Worm (Caenorhabditis elegans) whole organism, young adult: ENCODE measurements around the gene aakg-5.
A peak's percentile ranks its signal among the peaks of the same experiment; 100 is the strongest.

Experiments
- B0035.1 ChIP-seq: sonication (generic microtip); optimal IDR thresholded peaks from 2 replicates; lab custom pipeline; 2016; ENCODE audit warnings: missing genetic modification characterization, mild to moderate bottlenecking, missing compliant biosample characterization, missing genotype, missing genetic modification reagents
- B0336.3 ChIP-seq: fragments of 200-800 bp; sonication (Bioruptor generic); IDR thresholded peaks from 2 replicates; pipeline ENCODE4 v1.3.6; 2022; ENCODE audit warnings: missing genetic modification characterization, missing compliant biosample characterization
- C17E4.6 ChIP-seq: fragments of 200-800 bp; sonication (Bioruptor generic); IDR thresholded peaks from 2 replicates; pipeline ENCODE4 v1.3.6; 2022; ENCODE audit warnings: missing genetic modification reagents, missing genetic modification characterization, missing compliant biosample characterization
- T26A5.8 ChIP-seq: sonication (generic microtip); optimal IDR thresholded peaks from 2 replicates; lab custom pipeline; 2016; ENCODE audit warnings: missing genetic modification characterization, missing compliant biosample characterization
- Y53F4B.3 ChIP-seq: fragments of 200-800 bp; sonication (Bioruptor generic); IDR thresholded peaks from 2 replicates; pipeline ENCODE4 v1.3.6; 2022; ENCODE audit warnings: missing genetic modification reagents, missing genetic modification characterization, missing compliant biosample characterization
- Y67H2A.10 ChIP-seq: fragments of 200-800 bp; sonication (Bioruptor generic); conservative IDR thresholded peaks from 2 replicates; pipeline ENCODE4 v1.3.6; 2022; ENCODE audit warnings: missing genetic modification reagents, missing genetic modification characterization, missing compliant biosample characterization
- Y79H2A.3 ChIP-seq: fragments of 200-800 bp; sonication (Bioruptor generic); conservative IDR thresholded peaks from 2 replicates; pipeline ENCODE4 v1.3.6; 2022; ENCODE audit warnings: missing genetic modification reagents, missing genetic modification characterization, missing compliant biosample characterization
- ZK185.1 ChIP-seq: sonication (generic microtip); optimal IDR thresholded peaks from 2 replicates; lab custom pipeline; 2016; ENCODE audit warnings: mild to moderate bottlenecking, missing genetic modification characterization, missing compliant biosample characterization; ENCODE audit not compliant: poor library complexity, severe bottlenecking
- ama-1 ChIP-seq, 3 experiments: fragments of 150-350 bp in 1 of 3; sonication (generic microtip) in 2 of 3; optimal IDR thresholded peaks; 2 replicates each; lab custom pipeline; 2014 to 2018; ENCODE audit warnings: missing biosample characterization in 2 of 3, missing genetic modification characterization in 2 of 3, missing genetic modification reagents in 2 of 3
- aptf-2 ChIP-seq: fragments of 200-800 bp; sonication (Bioruptor generic); conservative IDR thresholded peaks from 2 replicates; pipeline ENCODE4 v1.3.6; 2022; ENCODE audit warnings: missing genetic modification reagents, missing genetic modification characterization, missing compliant biosample characterization
- aptf-3 ChIP-seq: fragments of 200-800 bp; sonication (Bioruptor generic); IDR thresholded peaks from 2 replicates; pipeline ENCODE4 v1.3.6; 2022; ENCODE audit warnings: missing genetic modification characterization, missing compliant biosample characterization
- atf-7 ChIP-seq: sonication (generic microtip); optimal IDR thresholded peaks from 2 replicates; lab custom pipeline; 2017; ENCODE audit warnings: mild to moderate bottlenecking, missing genetic modification characterization, missing compliant biosample characterization
- cebp-1 ChIP-seq, 2 experiments: fragments of 200-800 bp in 1 of 2; sonication (Bioruptor generic) in 1 of 2; sonication (generic microtip) in 1 of 2; IDR thresholded peaks in 1 of 2; optimal IDR thresholded peaks in 1 of 2; 2 replicates each; pipeline versions ENCODE4 v1.3.6 to Lab custom; 2017 to 2022; ENCODE audit warnings: missing compliant biosample characterization in 2 of 2, missing genetic modification characterization in 2 of 2, mild to moderate bottlenecking in 1 of 2, missing genetic modification reagents in 1 of 2, moderate library complexity in 1 of 2
- ceh-40 ChIP-seq: fragments of 200-800 bp; sonication (Bioruptor generic); IDR thresholded peaks from 2 replicates; pipeline ENCODE4 v1.3.6; 2022; ENCODE audit warnings: missing genetic modification characterization, missing compliant biosample characterization
- ceh-58 ChIP-seq: fragments of 200-800 bp; sonication (Bioruptor generic); IDR thresholded peaks from 2 replicates; pipeline ENCODE4 v1.3.6; 2022; ENCODE audit warnings: missing genetic modification characterization, missing compliant biosample characterization
- ceh-79 ChIP-seq: sonication (generic microtip); optimal IDR thresholded peaks from 2 replicates; lab custom pipeline; 2017; ENCODE audit warnings: mild to moderate bottlenecking, missing genetic modification characterization, missing compliant biosample characterization
- ceh-91 ChIP-seq: fragments of 200-800 bp; sonication (Bioruptor generic); IDR thresholded peaks from 2 replicates; pipeline ENCODE4 v1.3.6; 2022; ENCODE audit warnings: missing genetic modification reagents, missing genetic modification characterization, missing compliant biosample characterization
- chd-7 ChIP-seq: sonication (generic microtip); optimal IDR thresholded peaks from 2 replicates; lab custom pipeline; 2016; ENCODE audit warnings: mild to moderate bottlenecking, missing genetic modification characterization, moderate library complexity, missing compliant biosample characterization
- dox-1 ChIP-seq: fragments of 200-800 bp; sonication (Bioruptor generic); IDR thresholded peaks from 2 replicates; pipeline ENCODE4 v1.3.6; 2022; ENCODE audit warnings: missing genetic modification reagents, missing genetic modification characterization, missing compliant biosample characterization
- egrh-3 ChIP-seq: fragments of 200-800 bp; sonication (Bioruptor generic); IDR thresholded peaks from 2 replicates; pipeline ENCODE4 v1.3.6; 2022; ENCODE audit warnings: missing genetic modification reagents, missing genetic modification characterization, missing compliant biosample characterization
- ekl-4 ChIP-seq: fragments of 200-800 bp; sonication (Bioruptor generic); IDR thresholded peaks from 2 replicates; pipeline ENCODE4 v1.3.6; 2022; ENCODE audit warnings: missing genetic modification reagents, missing genetic modification characterization, missing compliant biosample characterization
- ets-4 ChIP-seq: fragments of 200-800 bp; sonication (Bioruptor generic); optimal IDR thresholded peaks from 2 replicates; lab custom pipeline; 2018; ENCODE audit warnings: mild to moderate bottlenecking, missing genetic modification characterization, missing compliant biosample characterization
- fkh-3 ChIP-seq: sonication (generic microtip); optimal IDR thresholded peaks from 2 replicates; lab custom pipeline; 2016; ENCODE audit warnings: mild to moderate bottlenecking, missing genetic modification characterization, missing compliant biosample characterization
- him-1 ChIP-seq: sonication (generic microtip); optimal IDR thresholded peaks from 2 replicates; lab custom pipeline; 2016; ENCODE audit warnings: missing genotype, missing genetic modification reagents, missing genetic modification characterization, missing compliant biosample characterization
- hlh-12 ChIP-seq: sonication (generic microtip); optimal IDR thresholded peaks from 2 replicates; lab custom pipeline; 2016; ENCODE audit warnings: missing genetic modification characterization, missing compliant biosample characterization
- hmg-1.2 ChIP-seq: fragments of 200-800 bp; sonication (Bioruptor generic); IDR thresholded peaks from 2 replicates; pipeline ENCODE4 v1.3.6; 2022; ENCODE audit warnings: missing genetic modification reagents, missing genetic modification characterization, missing compliant biosample characterization
- hmg-20 ChIP-seq: fragments of 200-800 bp; sonication (Bioruptor generic); IDR thresholded peaks from 2 replicates; pipeline ENCODE4 v1.3.6; 2022; ENCODE audit warnings: missing genetic modification reagents, missing genetic modification characterization, missing compliant biosample characterization
- hrde-1 ChIP-seq: sonication (generic microtip); optimal IDR thresholded peaks from 2 replicates; lab custom pipeline; 2016; ENCODE audit warnings: missing genetic modification characterization, mild to moderate bottlenecking, missing compliant biosample characterization, moderate library complexity, missing genotype, missing genetic modification reagents, borderline replicate concordance
- let-526 ChIP-seq: fragments of 200-800 bp; sonication (Bioruptor generic); IDR thresholded peaks from 2 replicates; pipeline ENCODE4 v1.3.6; 2022; ENCODE audit warnings: missing genetic modification reagents, missing genetic modification characterization, missing compliant biosample characterization
- madf-10 ChIP-seq: sonication (generic microtip); optimal IDR thresholded peaks from 2 replicates; lab custom pipeline; 2016; ENCODE audit warnings: mild to moderate bottlenecking, missing genetic modification characterization, missing compliant biosample characterization
- nhr-120 ChIP-seq: fragments of 200-800 bp; sonication (Bioruptor generic); IDR thresholded peaks from 2 replicates; pipeline ENCODE4 v1.3.6; 2022; ENCODE audit warnings: missing genetic modification characterization, missing compliant biosample characterization
- nhr-80 ChIP-seq: sonication (generic microtip); optimal IDR thresholded peaks from 2 replicates; lab custom pipeline; 2016; ENCODE audit warnings: missing genetic modification characterization, missing compliant biosample characterization
- rcor-1 ChIP-seq: fragments of 200-800 bp; sonication (Bioruptor generic); IDR thresholded peaks from 2 replicates; pipeline ENCODE4 v1.3.6; 2022; ENCODE audit warnings: missing genetic modification reagents, missing genetic modification characterization, missing compliant biosample characterization
- sdz-38 ChIP-seq: sonication (generic microtip); optimal IDR thresholded peaks from 2 replicates; lab custom pipeline; 2016; ENCODE audit warnings: missing genotype, missing genetic modification characterization, missing compliant biosample characterization
- snpc-1.1 ChIP-seq: sonication (generic microtip); optimal IDR thresholded peaks from 2 replicates; lab custom pipeline; 2017; ENCODE audit warnings: missing genetic modification characterization, mild to moderate bottlenecking, missing compliant biosample characterization, antibody characterized with exemption, moderate library complexity, missing genotype, missing genetic modification reagents; ENCODE audit not compliant: insufficient read depth
- somi-1 ChIP-seq: fragments of 200-800 bp; sonication (Bioruptor generic); optimal IDR thresholded peaks from 2 replicates; lab custom pipeline; 2018; ENCODE audit warnings: mild to moderate bottlenecking, missing genetic modification characterization, missing compliant biosample characterization
- zfh-2 ChIP-seq: fragments of 200-800 bp; sonication (Bioruptor generic); conservative IDR thresholded peaks from 2 replicates; pipeline ENCODE4 v1.3.6; 2022; ENCODE audit warnings: missing genetic modification reagents, missing genetic modification characterization, missing compliant biosample characterization
- zim-3 ChIP-seq: sonication (generic microtip); optimal IDR thresholded peaks from 2 replicates; lab custom pipeline; 2017; ENCODE audit warnings: mild to moderate bottlenecking, missing genetic modification characterization, moderate library complexity, missing compliant biosample characterization
- ztf-18 ChIP-seq: sonication (generic microtip); optimal IDR thresholded peaks from 2 replicates; lab custom pipeline; 2016; ENCODE audit warnings: missing genotype, mild to moderate bottlenecking, missing genetic modification characterization, missing compliant biosample characterization
- ztf-28 ChIP-seq: fragments of 200-800 bp; sonication (Bioruptor generic); IDR thresholded peaks from 2 replicates; pipeline ENCODE4 v1.3.6; 2022; ENCODE audit warnings: missing genetic modification reagents, missing genetic modification characterization, missing compliant biosample characterization

aakg-5 gene

DNA sequence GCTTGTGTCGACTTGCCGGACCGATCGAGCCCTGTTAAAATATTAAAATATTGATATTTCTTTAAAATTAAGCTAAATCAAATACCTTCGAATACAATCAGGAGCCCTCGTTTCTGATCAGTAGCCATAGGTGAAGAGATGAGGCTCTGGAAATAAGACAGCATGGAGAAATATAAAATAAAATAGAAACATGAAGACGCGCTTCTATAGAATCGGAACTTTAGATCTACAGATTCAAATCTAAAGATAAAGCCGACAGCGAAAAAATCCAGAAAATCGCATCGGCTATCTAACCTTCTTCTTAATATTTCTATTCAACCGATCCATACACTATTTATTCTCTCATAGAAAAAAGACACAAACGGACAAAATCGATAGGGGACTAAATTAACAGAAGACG, 8.0 kb downstream of the aakg-5 start, which contains the start of gene dtmk-1:
TSS of gene dtmk-1 (minus strand) at position 146 of the 400 bp plus-strand sequence.
- peak; percentile 11 for TF ChIP-seq ama-1 (optimal IDR thresholded peaks at IDR 0.05; lab: Kevin White, UChicago)
- peak in 1 of 2 experiments; percentile 47 for TF ChIP-seq ama-1 (GFP tag; optimal IDR thresholded peaks at IDR 0.05; lab: Kevin White, UChicago)
- 0 out of 2 replicates have a peak, but pooled peaks have one; percentile 12 for TF ChIP-seq hmg-1.2
- TF ChIP-seq ztf-18 (tag; lab: Kevin White, UChicago) = no peak
- TF ChIP-seq nhr-120 = no peak
- no peak for TF ChIP-seq Y53F4B.3 (GFP tag; lab: Robert Waterston, UW)
- no peak for TF ChIP-seq chd-7 (tag; lab: Kevin White, UChicago)
- 0 out of 2 replicates have a peak, but pooled peaks have one; percentile 21 for TF ChIP-seq ekl-4
- TF ChIP-seq zim-3 (tag; lab: Kevin White, UChicago) = no peak
- no peak for TF ChIP-seq egrh-3
- TF ChIP-seq snpc-1.1 (tag; lab: Kevin White, UChicago) = peak; percentile 17
- no peak for TF ChIP-seq aptf-2 (GFP tag; lab: Robert Waterston, UW)
- no peak for TF ChIP-seq somi-1 (GFP tag; lab: Kevin White, UChicago)
- TF ChIP-seq ceh-58 = no peak
- TF ChIP-seq hrde-1 = no peak

DNA sequence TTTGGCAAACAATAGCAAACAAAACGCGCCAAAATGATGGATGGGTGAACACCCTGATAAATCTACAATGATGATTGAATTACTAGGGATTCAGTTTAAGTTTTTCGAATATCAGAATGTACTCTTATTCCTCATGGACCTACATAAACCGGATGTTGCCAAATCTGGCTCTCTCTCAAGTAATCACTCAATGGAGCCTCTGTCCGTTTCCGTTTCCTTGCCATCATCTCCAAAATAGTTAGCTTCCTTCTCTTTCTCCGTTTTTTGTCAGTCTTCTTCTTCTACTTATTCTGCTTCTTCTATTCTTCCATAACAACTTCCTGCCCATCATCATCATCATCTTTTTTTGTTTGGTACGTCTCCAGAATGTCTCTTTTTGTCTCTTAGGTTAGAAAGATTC, 9.6 kb downstream of the aakg-5 start:
- TF ChIP-seq let-526 (GFP tag; lab: Robert Waterston, UW) (no peak), C17E4.6 (GFP tag; lab: Robert Waterston, UW) (no peak), ceh-79 (no peak), dox-1 (GFP tag; lab: Robert Waterston, UW) (no peak), egrh-3 (no peak), ceh-91 (GFP tag; lab: Robert Waterston, UW) (no peak), ceh-40 (GFP tag; lab: Robert Waterston, UW) (no peak), rcor-1 (GFP tag; lab: Robert Waterston, UW) (no peak), ztf-28 (GFP tag; lab: Robert Waterston, UW) (no peak)

DNA sequence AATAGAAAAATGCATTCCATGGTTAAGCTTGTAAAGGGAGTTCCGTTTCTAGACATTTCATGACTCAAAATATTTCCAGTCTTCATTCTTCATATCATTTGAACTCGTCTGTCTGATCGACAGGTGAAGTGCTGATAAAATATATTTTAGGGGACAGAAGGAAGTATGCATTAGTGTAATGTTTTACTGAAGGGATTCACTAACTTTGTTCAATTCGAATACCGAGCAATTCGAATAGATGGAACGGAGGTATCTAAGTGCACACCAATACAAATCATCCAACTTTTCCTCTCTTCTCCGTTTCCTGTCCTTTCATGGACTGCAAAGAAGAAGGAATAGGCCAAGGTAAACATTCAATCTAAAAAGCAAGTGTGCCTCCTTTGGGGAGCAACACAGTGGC, 11.1 kb downstream of the aakg-5 start:
- TF ChIP-seq nhr-80 (tag; lab: Kevin White, UChicago) (peak; percentile 65), dox-1 (GFP tag; lab: Robert Waterston, UW) (0 out of 2 replicates have a peak, but pooled peaks have one; percentile 2), ceh-91 (GFP tag; lab: Robert Waterston, UW) (no peak), Y79H2A.3 (GFP tag; lab: Robert Waterston, UW) (no peak)
- TF ChIP-seq, all 124 proteins: peak for 2

DNA sequence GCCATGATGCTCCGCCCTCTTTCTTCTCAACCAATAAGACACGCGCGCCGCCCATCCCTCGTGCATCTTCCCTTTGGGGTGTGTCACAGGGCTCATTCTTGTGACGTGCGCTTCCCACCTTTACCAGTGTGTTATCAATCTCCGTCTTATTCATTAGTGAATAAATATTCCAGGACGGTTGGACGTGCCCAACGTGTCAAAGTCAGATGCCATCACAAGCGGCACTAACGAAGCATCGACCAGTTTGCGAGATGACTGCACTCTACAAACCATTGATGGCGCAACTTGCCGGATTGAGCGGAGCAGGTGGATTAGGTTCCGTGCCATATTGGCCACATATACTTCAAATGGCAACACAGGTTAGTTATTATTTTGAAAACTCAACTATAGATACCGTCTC, 14.8 kb downstream of the aakg-5 start:
- TF ChIP-seq snpc-1.1 (tag; lab: Kevin White, UChicago) (no peak), zfh-2 (0 out of 2 replicates have a peak, but pooled peaks have one; percentile 20)

DNA sequence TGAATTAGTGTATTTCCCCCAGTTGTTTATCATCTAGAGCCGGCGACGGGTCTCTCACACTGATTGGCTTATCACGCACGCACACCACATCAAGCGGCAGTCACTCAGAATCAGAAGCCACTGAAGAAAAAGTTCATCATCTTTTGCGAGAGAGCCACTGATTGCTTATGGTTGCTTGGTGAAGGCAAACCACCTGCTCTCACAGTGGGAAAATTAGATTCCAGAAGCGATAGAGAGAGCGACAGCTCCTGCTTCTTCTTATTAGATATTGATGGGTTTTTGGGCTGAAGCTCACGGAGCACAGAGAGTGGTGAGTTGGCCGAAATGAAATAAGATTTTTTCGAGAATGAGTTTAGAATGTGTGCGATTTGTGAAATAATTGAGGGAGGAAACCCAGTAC, 18.8 kb downstream of the aakg-5 start:
- TF ChIP-seq nhr-80 (tag; lab: Kevin White, UChicago) = no peak
- no peak for TF ChIP-seq Y79H2A.3 (GFP tag; lab: Robert Waterston, UW)
- no peak for TF ChIP-seq ets-4 (GFP tag; lab: Kevin White, UChicago)
- no peak for TF ChIP-seq aptf-2 (GFP tag; lab: Robert Waterston, UW)
- no peak for TF ChIP-seq ZK185.1 (tag; lab: Kevin White, UChicago)

DNA sequence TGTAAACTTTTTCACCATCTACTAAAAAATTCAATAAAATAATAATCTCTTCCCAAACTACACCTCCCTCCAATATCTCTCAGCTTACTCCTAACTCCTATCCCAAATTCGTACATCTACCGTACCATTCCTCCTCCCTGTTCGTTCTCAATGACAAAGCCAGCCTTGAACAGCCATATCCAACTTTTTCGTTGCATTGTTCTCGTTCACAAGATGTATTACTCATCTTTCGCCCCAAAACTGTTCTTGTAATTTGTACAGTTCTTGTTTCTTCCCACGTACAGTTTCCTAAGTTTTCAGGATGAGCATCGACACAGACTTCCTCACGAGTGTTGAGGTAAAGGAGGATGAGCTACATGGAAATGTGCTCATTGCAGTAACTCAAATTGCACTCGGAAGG, 20.0 kb downstream of the aakg-5 start, which contains the start of gene egl-43:
TSS of gene egl-43 (plus strand) at position 301 of the 400 bp plus-strand sequence.
- TF ChIP-seq Y67H2A.10 (GFP tag; lab: Robert Waterston, UW) (no peak), B0035.1 (tag; lab: Kevin White, UChicago) (no peak), fkh-3 (tag; lab: Kevin White, UChicago) (no peak), atf-7 (no peak), aptf-3 (GFP tag; lab: Robert Waterston, UW) (no peak), hmg-20 (no peak), hlh-12 (no peak), sdz-38 (tag; lab: Kevin White, UChicago) (no peak), madf-10 (tag; lab: Kevin White, UChicago) (no peak), T26A5.8 (tag; lab: Kevin White, UChicago) (no peak), cebp-1 (GFP tag; IDR thresholded peaks at IDR 0.05; lab: Robert Waterston, UW) (no peak), cebp-1 (tag; optimal IDR thresholded peaks at IDR 0.05; lab: Kevin White, UChicago) (no peak), B0336.3 (no peak), chd-7 (tag; lab: Kevin White, UChicago) (no peak), him-1 (tag; lab: Kevin White, UChicago) (no peak)
